Worm (Caenorhabditis elegans) whole organism, early embryonic: ENCODE data around the gene F35C11.2.

Experiments
- B0310.2 ChIP-seq: sonication (generic microtip); optimal IDR thresholded peaks from 2 replicates; lab custom pipeline; 2016; ENCODE audit warnings: mild to moderate bottlenecking, missing genetic modification characterization, missing compliant biosample characterization
- F13C5.2 ChIP-seq: sonication (generic microtip); optimal IDR thresholded peaks from 2 replicates; lab custom pipeline; 2017; ENCODE audit warnings: mild to moderate bottlenecking, missing genetic modification characterization, inconsistent platforms, missing compliant biosample characterization
- aly-1 ChIP-seq: sonication (generic microtip); optimal IDR thresholded peaks from 2 replicates; lab custom pipeline; 2016; ENCODE audit warnings: missing genetic modification characterization, missing compliant biosample characterization
- ama-1 ChIP-seq: fragments of 150-350 bp; optimal IDR thresholded peaks from 2 replicates; lab custom pipeline; 2014
- ceh-13 ChIP-seq: fragments of 200-800 bp; sonication (Bioruptor generic); optimal IDR thresholded peaks from 2 replicates; lab custom pipeline; 2018; ENCODE audit warnings: mild to moderate bottlenecking, missing genetic modification characterization, missing compliant biosample characterization
- ceh-36 ChIP-seq: sonication (generic microtip); optimal IDR thresholded peaks from 2 replicates; lab custom pipeline; 2016; ENCODE audit warnings: missing genetic modification characterization, inconsistent platforms, missing compliant biosample characterization
- ets-7 ChIP-seq: sonication (generic microtip); optimal IDR thresholded peaks from 2 replicates; lab custom pipeline; 2016; ENCODE audit warnings: missing genotype, missing genetic modification characterization, missing compliant biosample characterization
- flt-1 ChIP-seq: fragments of 200-800 bp; sonication (Bioruptor generic); IDR thresholded peaks from 2 replicates; pipeline ENCODE4 v1.3.6; 2022; ENCODE audit warnings: missing genetic modification characterization, missing compliant biosample characterization
- hmbx-1 ChIP-seq: sonication (generic microtip); optimal IDR thresholded peaks from 2 replicates; lab custom pipeline; 2016; ENCODE audit warnings: mild to moderate bottlenecking, missing genetic modification characterization, missing compliant biosample characterization
- hmg-4 ChIP-seq: fragments of 200-800 bp; sonication (Bioruptor generic); optimal IDR thresholded peaks from 2 replicates; lab custom pipeline; 2018; ENCODE audit warnings: mild to moderate bottlenecking, missing genetic modification characterization, missing compliant biosample characterization
- hnd-1 ChIP-seq: sonication (generic microtip); optimal IDR thresholded peaks from 2 replicates; lab custom pipeline; 2016; ENCODE audit warnings: missing genetic modification characterization, missing compliant biosample characterization
- pes-1 ChIP-seq: fragments of 200-800 bp; sonication (Bioruptor generic); IDR thresholded peaks from 2 replicates; pipeline ENCODE4 v1.3.6; 2022; ENCODE audit warnings: missing genetic modification reagents, missing genetic modification characterization, missing compliant biosample characterization
- scrt-1 ChIP-seq: fragments of 200-800 bp; sonication (Bioruptor generic); IDR thresholded peaks from 2 replicates; pipeline ENCODE4 v1.3.6; 2022; ENCODE audit warnings: missing genetic modification characterization, missing compliant biosample characterization
- sea-1 ChIP-seq: fragments of 200-800 bp; sonication (Bioruptor generic); conservative IDR thresholded peaks from 2 replicates; pipeline ENCODE4 v1.3.6; 2022; ENCODE audit warnings: missing genetic modification characterization, missing compliant biosample characterization
- tbx-11 ChIP-seq: fragments of 200-800 bp; sonication (Bioruptor generic); IDR thresholded peaks from 2 replicates; pipeline ENCODE4 v1.3.6; 2022; ENCODE audit warnings: missing genetic modification characterization, missing compliant biosample characterization
- tbx-37 ChIP-seq: fragments of 200-800 bp; sonication (Bioruptor generic); conservative IDR thresholded peaks from 2 replicates; pipeline ENCODE4 v1.3.6; 2022; ENCODE audit warnings: missing genetic modification reagents, missing genetic modification characterization, missing compliant biosample characterization
- tra-4 ChIP-seq: sonication (generic microtip); optimal IDR thresholded peaks from 2 replicates; lab custom pipeline; 2017; ENCODE audit warnings: missing genetic modification characterization, missing compliant biosample characterization

F35C11.2 gene

DNA sequence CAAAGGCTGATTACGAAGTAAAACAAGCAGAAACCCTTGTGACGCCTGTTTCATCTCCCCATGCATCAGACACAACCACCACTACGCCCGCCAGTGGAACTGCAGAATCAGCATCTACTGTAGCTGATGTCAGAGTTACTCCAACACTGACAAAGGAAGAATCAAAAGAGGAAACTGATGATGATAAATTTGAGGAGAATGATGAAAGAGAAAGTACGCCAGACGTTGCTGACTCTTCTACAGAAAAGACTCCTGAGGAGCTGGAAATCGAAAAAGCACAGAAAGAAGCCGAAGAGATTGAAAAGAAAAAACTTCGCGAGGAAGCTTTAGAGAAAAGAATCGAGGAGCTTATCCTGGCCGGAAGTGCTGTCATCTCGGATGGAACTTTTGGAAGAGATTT, 30.4 kb downstream of the F35C11.2 start:
- TF ChIP-seq pes-1 (GFP tag; lab: Robert Waterston, UW) (no peak), hnd-1 (tag; lab: Kevin White, UChicago) (no peak), ama-1 (lab: Kevin White, UChicago) (no peak)

DNA sequence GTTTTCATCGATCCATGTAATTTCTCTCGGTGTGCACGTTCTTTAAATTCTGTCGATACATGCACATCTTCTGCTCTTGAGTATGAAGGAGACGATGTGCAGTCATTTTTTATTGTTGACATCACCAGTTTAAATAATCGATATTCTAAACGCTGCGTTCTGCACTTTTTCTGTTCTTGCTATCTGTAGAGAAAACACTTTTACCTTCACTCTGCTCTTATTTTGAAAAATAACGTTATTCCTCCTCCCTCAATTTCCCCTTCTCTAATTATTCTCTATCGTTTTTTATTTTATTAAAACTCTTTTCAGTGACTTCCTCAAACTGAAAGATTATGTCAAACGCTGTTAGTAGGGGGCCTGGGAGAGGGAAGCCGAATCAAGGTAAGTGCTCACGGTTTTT, 31.7 kb downstream of the F35C11.2 start, which contains the start of gene ifg-1:
Gene ifg-1 (plus strand): TSS at position 301 of the 400 bp plus-strand sequence.
- TF ChIP-seq scrt-1 (GFP tag; lab: Robert Waterston, UW) (no peak), hnd-1 (tag; lab: Kevin White, UChicago) (no peak), tbx-11 (GFP tag; lab: Robert Waterston, UW) (no peak), flt-1 (GFP tag; lab: Robert Waterston, UW) (no peak), ceh-36 (tag; lab: Kevin White, UChicago) (no peak), aly-1 (tag; lab: Kevin White, UChicago) (no peak), tbx-37 (GFP tag; lab: Robert Waterston, UW) (no peak), ceh-13 (GFP tag; lab: Kevin White, UChicago) (no peak), pes-1 (GFP tag; lab: Robert Waterston, UW) (no peak), hmg-4 (GFP tag; lab: Kevin White, UChicago) (no peak), ama-1 (lab: Kevin White, UChicago) (no peak), ets-7 (tag; lab: Kevin White, UChicago) (no peak), B0310.2 (tag; lab: Kevin White, UChicago) (no peak), F13C5.2 (tag; lab: Kevin White, UChicago) (no peak), tra-4 (tag; lab: Kevin White, UChicago) (no peak)

DNA sequence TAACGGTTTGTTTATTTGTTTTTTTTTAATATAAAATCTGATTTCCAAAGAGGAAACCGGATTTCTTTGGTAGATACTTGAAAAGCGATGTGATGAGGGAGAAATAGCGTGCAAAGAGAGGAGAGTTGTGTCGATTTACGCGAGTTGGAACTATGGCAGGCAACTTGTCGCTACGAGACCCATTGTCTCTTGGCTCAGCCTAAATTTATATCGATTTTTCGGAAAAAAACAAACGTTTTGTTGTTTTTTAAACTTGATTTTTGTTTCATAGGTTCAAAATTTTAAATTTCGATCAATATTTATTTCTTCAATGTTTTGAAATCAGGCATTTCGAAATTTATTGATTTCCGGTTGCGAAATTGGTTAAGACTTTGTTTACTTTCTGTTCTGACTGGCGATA, 32.2 kb downstream of the F35C11.2 start, which contains the start of gene M110.3:
Gene M110.3 (minus strand): TSS at position 184 of the 400 bp plus-strand sequence.
- TF ChIP-seq tbx-11 (GFP tag; lab: Robert Waterston, UW) (no peak), aly-1 (tag; lab: Kevin White, UChicago) (no peak), sea-1 (no peak), tra-4 (tag; lab: Kevin White, UChicago) (no peak), hmbx-1 (tag; lab: Kevin White, UChicago) (no peak), ets-7 (tag; lab: Kevin White, UChicago) (no peak), ceh-36 (tag; lab: Kevin White, UChicago) (no peak), scrt-1 (GFP tag; lab: Robert Waterston, UW) (no peak), hnd-1 (tag; lab: Kevin White, UChicago) (no peak)

DNA sequence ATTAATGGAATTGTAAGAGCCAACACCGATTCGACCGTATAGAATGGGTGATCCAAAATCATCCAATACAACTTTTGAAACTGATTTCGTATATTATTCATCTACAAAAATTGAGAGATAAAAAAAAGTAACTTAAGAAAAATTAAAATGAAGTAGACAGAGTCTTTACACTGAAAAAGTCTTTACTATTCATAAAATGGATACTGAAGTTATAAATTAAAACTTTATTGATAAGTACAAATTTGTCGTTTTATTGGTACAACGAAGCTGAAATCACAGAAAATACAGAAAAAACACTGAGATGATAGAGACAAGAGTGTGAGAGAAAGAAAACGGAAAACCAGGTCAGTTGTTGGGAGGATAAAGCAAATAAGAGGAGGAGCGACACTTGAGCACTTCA, 34.3 kb downstream of the F35C11.2 start, which contains the start of gene M110.10:
Gene M110.10 (minus strand): TSS at position 101 of the 400 bp plus-strand sequence.
- TF ChIP-seq tbx-37 (GFP tag; lab: Robert Waterston, UW), result no peak
- no peak for TF ChIP-seq scrt-1 (GFP tag; lab: Robert Waterston, UW)
- no peak for TF ChIP-seq aly-1 (tag; lab: Kevin White, UChicago)
- no peak for TF ChIP-seq tra-4 (tag; lab: Kevin White, UChicago)
- TF ChIP-seq sea-1, result no peak
- no peak for TF ChIP-seq B0310.2 (tag; lab: Kevin White, UChicago)
- no peak for TF ChIP-seq ets-7 (tag; lab: Kevin White, UChicago)
- no peak for TF ChIP-seq ceh-36 (tag; lab: Kevin White, UChicago)
- no peak for TF ChIP-seq ceh-13 (GFP tag; lab: Kevin White, UChicago)
- TF ChIP-seq flt-1 (GFP tag; lab: Robert Waterston, UW), result no peak
- no peak for TF ChIP-seq hmbx-1 (tag; lab: Kevin White, UChicago)
- no peak for TF ChIP-seq hmg-4 (GFP tag; lab: Kevin White, UChicago)
- TF ChIP-seq F13C5.2 (tag; lab: Kevin White, UChicago), result no peak
- TF ChIP-seq ama-1 (lab: Kevin White, UChicago), result no peak
- TF ChIP-seq hnd-1 (tag; lab: Kevin White, UChicago), result no peak
- TF ChIP-seq pes-1 (GFP tag; lab: Robert Waterston, UW), result no peak
- no peak for TF ChIP-seq tbx-11 (GFP tag; lab: Robert Waterston, UW)

DNA sequence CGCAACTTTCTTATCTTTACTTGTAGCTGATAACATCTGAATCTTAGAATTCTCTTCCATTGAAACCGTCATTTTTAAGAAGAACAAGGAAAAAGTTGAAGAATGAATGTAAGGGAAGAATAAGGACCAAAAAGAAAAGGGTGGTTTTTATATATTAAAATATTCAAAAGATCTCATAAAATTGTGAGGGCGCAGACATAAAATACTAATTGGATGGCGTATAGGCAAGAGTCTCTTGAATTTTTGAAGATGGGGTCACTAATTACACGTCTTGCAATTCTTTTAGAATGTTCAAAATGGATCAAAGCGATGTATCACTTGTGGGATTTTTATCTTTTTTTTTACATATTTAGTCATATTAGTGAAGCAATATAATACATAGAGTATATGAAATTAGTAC, 36.0 kb downstream of the F35C11.2 start, which contains the start of gene twk-3:
Gene twk-3 (minus strand): TSS at position 101 of the 400 bp plus-strand sequence.
- no peak for TF ChIP-seq aly-1 (tag; lab: Kevin White, UChicago)
- TF ChIP-seq tbx-11 (GFP tag; lab: Robert Waterston, UW), result no peak
- no peak for TF ChIP-seq hmg-4 (GFP tag; lab: Kevin White, UChicago)
- TF ChIP-seq sea-1, result no peak
- no peak for TF ChIP-seq ceh-36 (tag; lab: Kevin White, UChicago)
- no peak for TF ChIP-seq scrt-1 (GFP tag; lab: Robert Waterston, UW)
- no peak for TF ChIP-seq pes-1 (GFP tag; lab: Robert Waterston, UW)
- TF ChIP-seq ama-1 (lab: Kevin White, UChicago), result no peak
- TF ChIP-seq tra-4 (tag; lab: Kevin White, UChicago), result no peak
- TF ChIP-seq flt-1 (GFP tag; lab: Robert Waterston, UW), result no peak
- no peak for TF ChIP-seq tbx-37 (GFP tag; lab: Robert Waterston, UW)
- no peak for TF ChIP-seq hnd-1 (tag; lab: Kevin White, UChicago)
- TF ChIP-seq hmbx-1 (tag; lab: Kevin White, UChicago), result no peak
- no peak for TF ChIP-seq ets-7 (tag; lab: Kevin White, UChicago)
- TF ChIP-seq B0310.2 (tag; lab: Kevin White, UChicago), result no peak
- no peak for TF ChIP-seq ceh-13 (GFP tag; lab: Kevin White, UChicago)
- no peak for TF ChIP-seq F13C5.2 (tag; lab: Kevin White, UChicago)

DNA sequence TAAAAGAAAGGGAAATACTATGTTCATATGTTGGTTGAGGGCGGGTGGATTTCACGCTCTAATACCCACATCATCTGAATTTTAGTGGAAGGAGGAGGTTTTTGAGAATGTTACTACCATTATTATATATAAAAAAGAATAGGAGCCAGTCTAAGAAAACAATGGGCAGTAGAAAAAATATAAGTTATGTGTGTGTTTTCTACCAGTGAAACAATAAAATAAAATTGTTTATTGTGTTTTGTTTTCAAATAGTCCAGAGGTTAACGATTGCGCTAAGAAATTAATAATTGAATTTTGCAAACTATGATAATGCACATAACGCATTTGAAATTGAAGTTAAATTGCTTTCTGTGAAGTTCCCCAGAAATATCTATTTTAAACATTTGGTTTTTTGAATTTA, 39.2 kb downstream of the F35C11.2 start, which contains the start of gene M110.8:
Gene M110.8 (minus strand): TSS at position 101 of the 400 bp plus-strand sequence.
- TF ChIP-seq aly-1 (tag; lab: Kevin White, UChicago) (no peak), ets-7 (tag; lab: Kevin White, UChicago) (no peak), ceh-13 (GFP tag; lab: Kevin White, UChicago) (no peak), scrt-1 (GFP tag; lab: Robert Waterston, UW) (no peak), B0310.2 (tag; lab: Kevin White, UChicago) (no peak), hmbx-1 (tag; lab: Kevin White, UChicago) (no peak), hmg-4 (GFP tag; lab: Kevin White, UChicago) (no peak), flt-1 (GFP tag; lab: Robert Waterston, UW) (no peak), tbx-37 (GFP tag; lab: Robert Waterston, UW) (no peak), sea-1 (no peak), hnd-1 (tag; lab: Kevin White, UChicago) (no peak), tra-4 (tag; lab: Kevin White, UChicago) (no peak), tbx-11 (GFP tag; lab: Robert Waterston, UW) (no peak), F13C5.2 (tag; lab: Kevin White, UChicago) (no peak), ceh-36 (tag; lab: Kevin White, UChicago) (no peak), pes-1 (GFP tag; lab: Robert Waterston, UW) (no peak), ama-1 (lab: Kevin White, UChicago) (no peak)
